Worm (Caenorhabditis elegans): ENCODE data around the gene C40A11.3.

ce11 chrII:2116794-2117193 is 24.1 kb upstream of the C40A11.3 start, which contains the start of gene srh-195:
- TF ChIP-seq ztf-11 (tag; optimal IDR thresholded peaks at IDR 0.05) (no peak), fkh-4 (tag; optimal IDR thresholded peaks at IDR 0.05; ENCODE audit: borderline replicate concordance) (no peak), vab-15 (tag; optimal IDR thresholded peaks at IDR 0.05) (no peak), C04F5.9 (tag; optimal IDR thresholded peaks at IDR 0.05) (no peak), nhr-77 (tag; optimal IDR thresholded peaks at IDR 0.05) (no peak), lin-39 (tag; optimal IDR thresholded peaks at IDR 0.05) (no peak)
